Worm (Caenorhabditis elegans): Measurements from ENCODE around the gene sdz-20.

DNA sequence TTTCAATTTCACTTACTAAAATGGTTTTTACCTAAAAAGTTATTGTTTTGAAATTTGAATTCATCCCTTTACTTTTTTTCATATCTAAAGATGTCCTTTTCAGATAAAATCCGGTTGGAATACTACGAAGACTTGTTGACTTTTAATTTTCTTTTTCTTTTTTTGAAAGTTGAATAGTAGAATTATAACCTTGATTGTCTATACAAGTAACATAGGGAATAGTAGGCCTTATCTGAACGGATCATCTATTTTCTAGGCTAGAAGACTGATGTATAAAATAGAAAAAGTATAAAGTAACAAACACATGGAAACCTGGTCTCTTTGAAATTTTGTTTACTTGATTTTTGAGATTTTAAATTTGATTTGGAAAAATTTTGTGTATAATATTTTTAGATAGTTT lies 47.0 kb downstream of the sdz-20 start:
- TF ChIP-seq dao-5 (tag; optimal IDR thresholded peaks at IDR 0.05) (no peak), him-1 (tag; optimal IDR thresholded peaks at IDR 0.05) (no peak)
